6 worm cellular contexts compared by ENCODE assay signal in the genomic region with DNA sequence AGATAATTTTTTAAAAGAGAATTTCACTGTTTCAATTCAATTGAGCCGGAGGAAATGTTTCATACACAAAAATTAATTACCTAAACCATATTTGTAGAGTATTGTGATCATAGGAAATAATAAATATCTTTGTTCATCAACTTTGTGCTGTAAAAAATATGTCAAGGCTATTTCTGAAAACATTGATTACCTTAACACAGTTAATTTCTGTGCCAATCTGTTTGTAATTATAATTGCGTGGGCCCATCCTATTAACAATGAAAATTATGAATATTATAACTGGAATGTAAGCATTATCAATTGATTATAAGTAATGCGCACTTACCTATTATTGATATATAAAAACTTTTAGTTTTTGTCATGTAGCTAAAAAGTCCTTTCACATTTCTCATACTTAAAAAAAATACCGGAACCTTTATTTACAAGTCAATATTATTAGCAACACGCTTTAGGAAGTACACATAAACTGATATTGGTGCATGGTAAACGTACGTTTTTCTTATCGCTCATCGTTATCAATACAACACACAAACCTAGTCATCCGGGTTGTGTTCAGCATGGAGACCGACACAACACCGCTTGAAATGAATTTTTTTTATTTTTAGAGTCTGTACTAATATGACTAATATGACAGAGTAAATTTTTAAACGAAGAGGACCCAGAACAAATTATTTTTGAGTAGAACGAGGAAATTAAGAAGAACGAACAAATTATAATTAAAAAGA.
TF ChIP-seq lines count a peak whose summit lies in the region.

Gene fut-2, minus strand, starts transcription at position 485 of the 725 bp plus-strand sequence.

TF ChIP-seq in whole organism, L1 larva, 84 proteins besides CTCF, POLR2A, EP300 and RAD21:
- TF ChIP-seq efl-1 (optimal IDR thresholded peaks at IDR 0.05; lab: Kevin White, UChicago) = no peak
- TF ChIP-seq efl-1 (GFP tag; optimal IDR thresholded peaks at IDR 0.05 in 1 of 2; lab: Kevin White, UChicago) = peak in 1 of 2 experiments; percentile 28
- no peak for TF ChIP-seq unc-130 (tag; optimal IDR thresholded peaks at IDR 0.05; lab: Kevin White, UChicago)
- TF ChIP-seq pax-3 (tag; optimal IDR thresholded peaks at IDR 0.05; lab: Kevin White, UChicago) = no peak
- TF ChIP-seq vab-15 (tag; optimal IDR thresholded peaks at IDR 0.05; lab: Kevin White, UChicago) = no peak
- TF ChIP-seq elt-2 (tag; optimal IDR thresholded peaks at IDR 0.05; lab: Kevin White, UChicago) = peak; percentile 85
- peak in 1 of 2 experiments; percentile 12 for TF ChIP-seq lin-35 (GFP tag; optimal IDR thresholded peaks at IDR 0.05; lab: Kevin White, UChicago)

TF ChIP-seq in whole organism, L2 larva, 48 proteins besides CTCF, POLR2A, EP300 and RAD21:
- TF ChIP-seq fos-1 (tag; optimal IDR thresholded peaks at IDR 0.05; lab: Kevin White, UChicago) (peak; percentile 98), crh-2 (tag; optimal IDR thresholded peaks at IDR 0.05; lab: Kevin White, UChicago) (peak; percentile 3), Y55F3AM.14 (GFP tag; optimal IDR thresholded peaks at IDR 0.05; lab: Kevin White, UChicago) (no peak), unc-55 (GFP tag; optimal IDR thresholded peaks at IDR 0.05; lab: Kevin White, UChicago) (no peak)

TF ChIP-seq in whole organism, L3 larva, 47 proteins besides CTCF, POLR2A, EP300 and RAD21:
- no peak for TF ChIP-seq aly-2 (tag; optimal IDR thresholded peaks at IDR 0.05; lab: Kevin White, UChicago)
- no peak for TF ChIP-seq snpc-4 (tag; optimal IDR thresholded peaks at IDR 0.05; lab: Kevin White, UChicago)
- no peak for TF ChIP-seq ceh-9 (tag; optimal IDR thresholded peaks at IDR 0.05; lab: Kevin White, UChicago)
- peak; percentile 92 for TF ChIP-seq elt-2 (tag; optimal IDR thresholded peaks at IDR 0.05; lab: Kevin White, UChicago)
- no peak for TF ChIP-seq unc-62 (GFP tag; optimal IDR thresholded peaks at IDR 0.05; lab: Kevin White, UChicago)
- TF ChIP-seq jun-1 (tag; optimal IDR thresholded peaks at IDR 0.05; lab: Kevin White, UChicago) = peak; percentile 45
- TF ChIP-seq nhr-23 (tag; optimal IDR thresholded peaks at IDR 0.05; lab: Kevin White, UChicago) = no peak
- TF ChIP-seq pha-4 (tag; optimal IDR thresholded peaks at IDR 0.05; lab: Kevin White, UChicago) = peak; percentile 56
- TF ChIP-seq pqm-1 (tag; optimal IDR thresholded peaks at IDR 0.05; lab: Kevin White, UChicago) = peak; percentile 74

TF ChIP-seq in whole organism, L4 larva, 104 proteins besides CTCF, POLR2A, EP300 and RAD21:
- peak; percentile 33; the same call in 1 of the 2 replicates for TF ChIP-seq dmd-6 (GFP tag; IDR thresholded peaks at IDR 0.05; lab: Robert Waterston, UW)
- peak; percentile 67 for TF ChIP-seq dve-1 (tag; optimal IDR thresholded peaks at IDR 0.05; lab: Kevin White, UChicago; ENCODE audit: insufficient read depth)
- no peak for TF ChIP-seq mxl-3 (GFP tag; optimal IDR thresholded peaks at IDR 0.05; lab: Kevin White, UChicago)
- peak in 1 of 2 experiments; percentile 5 for TF ChIP-seq mdl-1 (tag; optimal IDR thresholded peaks at IDR 0.05; lab: Kevin White, UChicago)
- TF ChIP-seq nhr-28 (tag; optimal IDR thresholded peaks at IDR 0.05; lab: Kevin White, UChicago) = peak; percentile 90
- TF ChIP-seq daf-16 (GFP tag; optimal IDR thresholded peaks at IDR 0.05; lab: Kevin White, UChicago) = no peak
- peak; percentile 96 for TF ChIP-seq daf-16 (tag; optimal IDR thresholded peaks at IDR 0.05; lab: Kevin White, UChicago)
- peak; percentile 98 for TF ChIP-seq pqm-1 (tag; optimal IDR thresholded peaks at IDR 0.05; lab: Kevin White, UChicago)
- peak; percentile 90 for TF ChIP-seq aha-1 (tag; lab: Kevin White, UChicago)
- no peak for TF ChIP-seq lin-1 (GFP tag; IDR thresholded peaks at IDR 0.05; lab: Robert Waterston, UW)
- TF ChIP-seq ces-1 (GFP tag; optimal IDR thresholded peaks at IDR 0.05; lab: Kevin White, UChicago) = no peak

TF ChIP-seq in whole organism, late embryonic, 69 proteins besides CTCF, POLR2A, EP300 and RAD21:
- TF ChIP-seq elt-2 (tag; optimal IDR thresholded peaks at IDR 0.05; lab: Kevin White, UChicago) = peak; percentile 79
- TF ChIP-seq nfya-1 (tag; optimal IDR thresholded peaks at IDR 0.05; lab: Kevin White, UChicago) = no peak

TF ChIP-seq in whole organism, young adult, 124 proteins besides CTCF, POLR2A, EP300 and RAD21:
- no peak for TF ChIP-seq nfya-1 (tag; optimal IDR thresholded peaks at IDR 0.05; lab: Kevin White, UChicago; ENCODE audit: borderline replicate concordance, insufficient read depth)
- no peak for TF ChIP-seq B0019.2 (GFP tag; conservative IDR thresholded peaks at IDR 0.05; lab: Robert Waterston, UW)
- no peak for TF ChIP-seq attf-6 (GFP tag; IDR thresholded peaks at IDR 0.05; lab: Robert Waterston, UW)
- no peak for TF ChIP-seq ceh-58 (GFP tag; IDR thresholded peaks at IDR 0.05; lab: Robert Waterston, UW)
- TF ChIP-seq nhr-80 (tag; optimal IDR thresholded peaks at IDR 0.05; lab: Kevin White, UChicago) = peak; percentile 84
- TF ChIP-seq hsf-1 (GFP tag; IDR thresholded peaks at IDR 0.05; lab: Robert Waterston, UW) = no peak
- TF ChIP-seq hrde-1 (tag; optimal IDR thresholded peaks at IDR 0.05; lab: Kevin White, UChicago; ENCODE audit: borderline replicate concordance) = no peak
